Worm (Caenorhabditis elegans) whole organism, L3 larva: ENCODE data around the gene C15B12.8.
A peak's percentile ranks its signal among the peaks of the same experiment; 100 is the strongest.

Experiments
- ZK546.5 ChIP-seq: sonication (generic microtip); optimal IDR thresholded peaks from 2 replicates; lab custom pipeline; 2017; ENCODE audit warnings: missing biosample characterization, missing genetic modification characterization
- ceh-16 ChIP-seq: sonication (generic microtip); optimal IDR thresholded peaks from 2 replicates; lab custom pipeline; 2017; ENCODE audit warnings: missing biosample characterization, missing genetic modification characterization
- ceh-28 ChIP-seq: fragments of 150-350 bp; optimal IDR thresholded peaks from 2 replicates; lab custom pipeline; 2014; ENCODE audit warnings: missing biosample characterization, missing genetic modification reagents, missing genetic modification characterization
- ceh-82 ChIP-seq: fragments of 150-350 bp; optimal IDR thresholded peaks from 2 replicates; lab custom pipeline; 2014; ENCODE audit warnings: missing biosample characterization, missing genetic modification characterization
- daf-12 ChIP-seq: fragments of 150-350 bp; optimal IDR thresholded peaks from 2 replicates; lab custom pipeline; 2014; ENCODE audit warnings: missing biosample characterization, missing genetic modification reagents, missing genetic modification characterization
- egl-27 ChIP-seq: sonication (generic microtip); optimal IDR thresholded peaks from 4 replicates; lab custom pipeline; 2017; ENCODE audit warnings: missing biosample characterization, missing genetic modification reagents, missing genetic modification characterization
- egl-5 ChIP-seq: fragments of 150-350 bp; optimal IDR thresholded peaks from 2 replicates; lab custom pipeline; 2017; ENCODE audit warnings: missing biosample characterization, missing genetic modification reagents, missing genetic modification characterization, inconsistent platforms
- elt-1 ChIP-seq: fragments of 150-350 bp; optimal IDR thresholded peaks from 2 replicates; lab custom pipeline; 2014; ENCODE audit warnings: missing biosample characterization, missing genetic modification characterization
- elt-2 ChIP-seq: sonication (generic microtip); optimal IDR thresholded peaks from 2 replicates; lab custom pipeline; 2016; ENCODE audit warnings: missing genetic modification reagents, mild to moderate bottlenecking, missing genetic modification characterization, missing compliant biosample characterization
- elt-3 ChIP-seq, 3 experiments: fragments of 150-350 bp in 1 of 3; sonication (generic microtip) in 2 of 3; optimal IDR thresholded peaks; 2 replicates in 2 of 3; 4 replicates in 1 of 3; lab custom pipeline; 2014 to 2017; ENCODE audit warnings: missing biosample characterization in 3 of 3, missing genetic modification characterization in 3 of 3
- eor-1 ChIP-seq, 2 experiments: fragments of 150-350 bp; optimal IDR thresholded peaks; 2 replicates each; lab custom pipeline; 2014 to 2018; ENCODE audit warnings: missing biosample characterization in 2 of 2, missing genetic modification characterization in 2 of 2
- fkh-10 ChIP-seq: sonication (generic microtip); optimal IDR thresholded peaks from 2 replicates; lab custom pipeline; 2017; ENCODE audit warnings: missing biosample characterization, missing genetic modification reagents, missing genetic modification characterization
- fos-1 ChIP-seq: fragments of 150-350 bp; optimal IDR thresholded peaks from 2 replicates; lab custom pipeline; 2014; ENCODE audit warnings: missing biosample characterization, missing genetic modification characterization
- hmg-11 ChIP-seq: sonication (generic microtip); optimal IDR thresholded peaks from 2 replicates; lab custom pipeline; 2016; ENCODE audit warnings: missing genetic modification characterization, missing compliant biosample characterization
- jun-1 ChIP-seq: fragments of 150-350 bp; optimal IDR thresholded peaks from 2 replicates; lab custom pipeline; 2014; ENCODE audit warnings: missing biosample characterization, missing genetic modification reagents, missing genetic modification characterization
- lin-15B ChIP-seq: fragments of 150-350 bp; optimal IDR thresholded peaks from 2 replicates; lab custom pipeline; 2014; ENCODE audit warnings: missing biosample characterization, missing genetic modification characterization
- lin-39 ChIP-seq: fragments of 150-350 bp; optimal IDR thresholded peaks from 2 replicates; lab custom pipeline; 2018; ENCODE audit warnings: missing biosample characterization, missing genetic modification reagents, missing genetic modification characterization
- lsy-12 ChIP-seq: sonication (generic microtip); optimal IDR thresholded peaks from 2 replicates; lab custom pipeline; 2016; ENCODE audit warnings: mild to moderate bottlenecking, missing genetic modification characterization, missing compliant biosample characterization
- mdl-1 ChIP-seq: fragments of 150-350 bp; optimal IDR thresholded peaks from 2 replicates; lab custom pipeline; 2014; ENCODE audit warnings: missing biosample characterization, missing genetic modification characterization
- mml-1 ChIP-seq: fragments of 150-350 bp; sonication (generic microtip); optimal IDR thresholded peaks from 3 replicates; lab custom pipeline; 2014; ENCODE audit warnings: missing biosample characterization, missing genetic modification characterization
- nfya-1 ChIP-seq: sonication (generic microtip); optimal IDR thresholded peaks from 2 replicates; lab custom pipeline; 2017; ENCODE audit warnings: missing genetic modification characterization, mild to moderate bottlenecking, missing compliant biosample characterization, antibody characterized with exemption, moderate library complexity; ENCODE audit not compliant: insufficient read depth
- nhr-12 ChIP-seq: fragments of 150-350 bp; optimal IDR thresholded peaks from 2 replicates; lab custom pipeline; 2014; ENCODE audit warnings: missing biosample characterization, missing genetic modification characterization
- nhr-23 ChIP-seq: fragments of 150-350 bp; optimal IDR thresholded peaks from 2 replicates; lab custom pipeline; 2014; ENCODE audit warnings: missing biosample characterization, missing genetic modification reagents, missing genetic modification characterization
- nhr-237 ChIP-seq: fragments of 150-350 bp; optimal IDR thresholded peaks from 2 replicates; lab custom pipeline; 2014; ENCODE audit warnings: missing biosample characterization, missing genetic modification characterization
- nhr-25 ChIP-seq: sonication (generic microtip); optimal IDR thresholded peaks from 2 replicates; lab custom pipeline; 2017; ENCODE audit warnings: missing biosample characterization, missing genetic modification characterization
- nhr-28 ChIP-seq: fragments of 150-350 bp; optimal IDR thresholded peaks from 2 replicates; lab custom pipeline; 2014; ENCODE audit warnings: missing biosample characterization, missing genetic modification characterization
- nhr-43 ChIP-seq: sonication (generic microtip); optimal IDR thresholded peaks from 2 replicates; lab custom pipeline; 2016; ENCODE audit warnings: mild to moderate bottlenecking, missing genetic modification characterization, missing compliant biosample characterization; ENCODE audit not compliant: poor library complexity, severe bottlenecking
- nhr-67 ChIP-seq: fragments of 150-350 bp; optimal IDR thresholded peaks from 2 replicates; lab custom pipeline; 2014; ENCODE audit warnings: missing biosample characterization, missing genetic modification characterization
- nhr-76 ChIP-seq: fragments of 150-350 bp; sonication (generic microtip); optimal IDR thresholded peaks from 5 replicates; lab custom pipeline; 2014; ENCODE audit warnings: missing biosample characterization, missing genetic modification characterization
- nhr-77 ChIP-seq: fragments of 150-350 bp; optimal IDR thresholded peaks from 2 replicates; lab custom pipeline; 2014; ENCODE audit warnings: missing biosample characterization, missing genetic modification characterization
- pha-4 ChIP-seq: fragments of 150-350 bp; optimal IDR thresholded peaks from 2 replicates; lab custom pipeline; 2014; ENCODE audit warnings: missing biosample characterization, missing genetic modification reagents, missing genetic modification characterization
- pqm-1 ChIP-seq: fragments of 150-350 bp; optimal IDR thresholded peaks from 2 replicates; lab custom pipeline; 2017; ENCODE audit warnings: missing biosample characterization, missing genetic modification characterization, inconsistent platforms
- sea-2 ChIP-seq: fragments of 150-350 bp; sonication (generic microtip); optimal IDR thresholded peaks from 4 replicates; lab custom pipeline; 2014; ENCODE audit warnings: missing biosample characterization, missing genetic modification reagents, missing genetic modification characterization
- skn-1 ChIP-seq: fragments of 150-350 bp; optimal IDR thresholded peaks from 2 replicates; lab custom pipeline; 2014; ENCODE audit warnings: missing biosample characterization, missing genetic modification characterization
- snpc-4 ChIP-seq: fragments of 150-350 bp; optimal IDR thresholded peaks from 2 replicates; lab custom pipeline; 2014; ENCODE audit warnings: missing biosample characterization, missing genetic modification characterization
- tbx-2 ChIP-seq: sonication (generic microtip); optimal IDR thresholded peaks from 2 replicates; lab custom pipeline; 2016; ENCODE audit warnings: mild to moderate bottlenecking, missing genetic modification characterization, missing compliant biosample characterization
- unc-39 ChIP-seq: sonication (generic microtip); optimal IDR thresholded peaks from 4 replicates; lab custom pipeline; 2017; ENCODE audit warnings: missing biosample characterization, missing genetic modification characterization
- unc-62 ChIP-seq: fragments of 150-350 bp; sonication (generic microtip); optimal IDR thresholded peaks from 4 replicates; lab custom pipeline; 2014; ENCODE audit warnings: missing biosample characterization, missing genetic modification reagents, missing genetic modification characterization
- ztf-11 ChIP-seq: fragments of 150-350 bp; optimal IDR thresholded peaks from 2 replicates; lab custom pipeline; 2014; ENCODE audit warnings: missing biosample characterization, missing genetic modification characterization
- ztf-4 ChIP-seq: fragments of 150-350 bp; optimal IDR thresholded peaks from 2 replicates; lab custom pipeline; 2014; ENCODE audit warnings: missing biosample characterization, missing genetic modification characterization

Gene C15B12.8

DNA sequence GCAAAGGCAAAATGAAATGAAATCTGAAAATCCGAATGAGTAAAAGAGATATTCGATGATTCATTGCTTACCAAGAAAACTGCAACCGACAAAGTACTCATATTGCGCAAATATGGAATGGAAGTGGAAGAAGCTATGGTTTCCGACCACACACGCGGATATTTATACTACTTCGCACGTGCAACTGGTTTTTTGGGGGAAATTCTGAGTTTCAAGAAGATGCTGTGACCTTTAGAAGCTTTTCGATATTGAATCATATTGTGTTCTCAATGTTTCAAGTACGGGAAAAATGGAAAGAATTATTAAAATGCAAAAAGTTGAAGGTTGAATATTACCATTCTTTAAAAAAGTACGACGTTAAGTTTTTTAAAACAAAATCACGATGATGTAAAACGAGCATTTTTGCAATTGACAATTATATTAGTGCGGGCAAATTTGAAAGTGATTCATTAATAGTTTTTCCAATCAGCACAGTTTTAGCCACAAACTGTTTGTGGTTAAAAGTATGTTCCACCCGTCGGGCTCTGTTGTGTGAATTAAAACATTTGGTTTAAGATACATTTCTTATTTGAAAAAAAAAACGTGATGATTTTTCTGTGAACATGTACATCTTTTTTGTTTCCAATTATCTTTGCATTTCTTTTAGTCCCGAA lies 23.1 kb upstream of the C15B12.8 start, which contains the start of the genes grl-6 and K10C2.6:
TSS of gene grl-6 (minus strand) at position 101 of the 653 bp plus-strand sequence.
TSS of gene K10C2.6 (plus strand) at position 603 of the 653 bp plus-strand sequence.
- TF ChIP-seq lin-39 (tag; lab: Kevin White, UChicago) (no peak), ztf-4 (tag; lab: Kevin White, UChicago) (no peak), lin-15B (tag; lab: Kevin White, UChicago) (no peak), nhr-12 (tag; lab: Kevin White, UChicago) (no peak), ceh-82 (tag; lab: Kevin White, UChicago) (no peak)

DNA sequence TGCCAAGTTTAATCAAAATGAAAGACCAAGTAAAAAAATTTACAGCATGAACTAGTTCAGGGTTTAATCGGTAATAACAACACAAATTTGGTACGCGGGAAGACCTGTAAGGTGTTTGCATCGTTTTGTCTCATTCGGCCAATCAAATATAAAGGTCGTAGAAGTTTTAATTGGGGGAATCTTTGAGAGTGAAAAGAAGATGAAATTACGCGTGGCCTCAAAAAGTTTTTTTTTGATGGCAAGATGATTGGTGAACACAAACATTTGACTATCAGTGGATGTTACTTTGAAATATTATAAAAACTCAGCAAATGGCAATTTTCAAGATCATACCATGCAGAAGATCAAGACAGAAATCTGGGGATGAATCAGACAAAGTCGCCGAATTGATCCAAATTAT lies 18.9 kb upstream of the C15B12.8 start, which contains the start of gene nas-33:
TSS of gene nas-33 (minus strand) at position 101 of the 400 bp plus-strand sequence.
- no peak for TF ChIP-seq mml-1
- TF ChIP-seq sea-2 (GFP tag; lab: Kevin White, UChicago) = no peak
- no peak for TF ChIP-seq lsy-12 (tag; lab: Kevin White, UChicago)
- no peak for TF ChIP-seq ceh-16 (tag; lab: Kevin White, UChicago)
- no peak for TF ChIP-seq nhr-43
- no peak for TF ChIP-seq jun-1
- TF ChIP-seq fos-1 (tag; lab: Kevin White, UChicago) = no peak
- no peak for TF ChIP-seq ceh-82 (tag; lab: Kevin White, UChicago)
- no peak for TF ChIP-seq ZK546.5
- no peak for TF ChIP-seq mdl-1 (tag; lab: Kevin White, UChicago)
- no peak for TF ChIP-seq elt-3 (tag; optimal IDR thresholded peaks at IDR 0.05; lab: Kevin White, UChicago)
- TF ChIP-seq nhr-77 (tag; lab: Kevin White, UChicago) = no peak
- no peak for TF ChIP-seq hmg-11
- TF ChIP-seq ceh-28 (tag; lab: Kevin White, UChicago) = no peak
- no peak for TF ChIP-seq nfya-1 (tag; lab: Kevin White, UChicago)
- TF ChIP-seq nhr-12 (tag; lab: Kevin White, UChicago) = no peak
- no peak for TF ChIP-seq elt-2 (tag; lab: Kevin White, UChicago)
- no peak for TF ChIP-seq nhr-23 (tag; lab: Kevin White, UChicago)
- TF ChIP-seq nhr-28 = no peak
- TF ChIP-seq nhr-67 (tag; lab: Kevin White, UChicago) = no peak

DNA sequence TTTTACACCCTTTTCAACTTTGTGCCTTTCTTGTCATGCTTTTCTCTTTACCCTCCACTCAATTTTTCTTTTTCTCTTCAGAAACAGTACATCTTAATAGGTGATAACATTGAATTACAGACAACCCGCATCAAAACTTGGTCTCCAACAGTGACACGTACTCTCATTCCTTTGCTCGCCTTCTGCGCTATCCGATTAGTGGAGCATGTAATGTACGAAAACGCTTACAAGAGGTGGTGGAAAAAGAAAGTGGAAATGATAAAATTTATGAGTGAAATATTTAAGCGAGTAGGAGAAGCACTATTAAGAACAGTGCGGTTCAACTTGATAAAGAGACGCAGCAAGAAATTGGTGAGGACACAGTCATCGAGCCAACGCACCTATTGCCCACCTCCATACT lies 17.5 kb upstream of the C15B12.8 start, which contains the start of gene pept-1:
TSS of gene pept-1 (plus strand) at position 306 of the 400 bp plus-strand sequence.
- TF ChIP-seq nhr-23 (tag; lab: Kevin White, UChicago) (no peak), elt-3 (tag; optimal IDR thresholded peaks at IDR 0.05; lab: Kevin White, UChicago) (no peak), hmg-11 (no peak), egl-5 (tag; lab: Kevin White, UChicago) (no peak), pqm-1 (tag; lab: Kevin White, UChicago) (peak; percentile 94), unc-39 (no peak), nhr-237 (no peak), ceh-16 (tag; lab: Kevin White, UChicago) (no peak), elt-2 (tag; lab: Kevin White, UChicago) (peak; percentile 98), tbx-2 (tag; lab: Kevin White, UChicago) (no peak), fkh-10 (GFP tag; lab: Kevin White, UChicago) (no peak), pha-4 (tag; lab: Kevin White, UChicago) (peak; percentile 16), nhr-76 (tag; lab: Kevin White, UChicago) (no peak), unc-62 (GFP tag; lab: Kevin White, UChicago) (no peak), mdl-1 (tag; lab: Kevin White, UChicago) (no peak), nhr-77 (tag; lab: Kevin White, UChicago) (no peak), eor-1 (tag; optimal IDR thresholded peaks at IDR 0.05; lab: Kevin White, UChicago) (no peak), nhr-25 (tag; lab: Kevin White, UChicago) (no peak), jun-1 (no peak), nhr-67 (tag; lab: Kevin White, UChicago) (no peak), egl-27 (tag; lab: Kevin White, UChicago) (no peak), snpc-4 (tag; lab: Kevin White, UChicago) (no peak), ztf-11 (no peak), skn-1 (tag; lab: Kevin White, UChicago) (peak; percentile 32), nhr-12 (tag; lab: Kevin White, UChicago) (no peak), ceh-28 (tag; lab: Kevin White, UChicago) (no peak), daf-12 (tag; lab: Kevin White, UChicago) (no peak), elt-1 (tag; lab: Kevin White, UChicago) (no peak)
